Worm (Caenorhabditis elegans) whole organism, late embryonic: ENCODE results near the gene melo-3.

Source experiments
- ama-1 ChIP-seq: fragments of 150-350 bp; optimal IDR thresholded peaks from 2 replicates; lab custom pipeline; 2014
- ceh-22 ChIP-seq: sonication (generic microtip); optimal IDR thresholded peaks from 2 replicates; lab custom pipeline; 2017; ENCODE audit warnings: missing biosample characterization, missing genetic modification characterization
- ceh-9 ChIP-seq: sonication (generic microtip); optimal IDR thresholded peaks from 2 replicates; lab custom pipeline; 2016; ENCODE audit warnings: mild to moderate bottlenecking, missing genetic modification characterization, inconsistent platforms, missing compliant biosample characterization
- dmd-4 ChIP-seq: sonication (generic microtip); optimal IDR thresholded peaks from 2 replicates; lab custom pipeline; 2016; ENCODE audit warnings: borderline replicate concordance, missing genetic modification characterization, missing compliant biosample characterization
- nfya-1 ChIP-seq: sonication (generic microtip); optimal IDR thresholded peaks from 2 replicates; lab custom pipeline; 2017; ENCODE audit warnings: missing genetic modification characterization, mild to moderate bottlenecking, missing compliant biosample characterization, antibody characterized with exemption, moderate library complexity
- nhr-11 ChIP-seq: fragments of 150-350 bp; optimal IDR thresholded peaks from 2 replicates; lab custom pipeline; 2014; ENCODE audit warnings: missing biosample characterization, missing genetic modification characterization
- rnt-1 ChIP-seq: sonication (generic microtip); optimal IDR thresholded peaks from 2 replicates; lab custom pipeline; 2016; ENCODE audit warnings: missing genetic modification characterization, missing compliant biosample characterization
- sox-4 ChIP-seq: sonication (generic microtip); optimal IDR thresholded peaks from 2 replicates; lab custom pipeline; 2017; ENCODE audit warnings: mild to moderate bottlenecking, missing genetic modification characterization, inconsistent platforms, missing compliant biosample characterization
- unc-86 ChIP-seq: sonication (generic microtip); optimal IDR thresholded peaks from 2 replicates; lab custom pipeline; 2016; ENCODE audit warnings: missing genetic modification characterization, missing compliant biosample characterization
- zip-5 ChIP-seq: sonication (generic microtip); optimal IDR thresholded peaks from 2 replicates; lab custom pipeline; 2016; ENCODE audit warnings: missing genetic modification characterization, missing compliant biosample characterization

- TF ChIP-seq rnt-1 (tag; lab: Kevin White, UChicago) (no peak), nfya-1 (tag; lab: Kevin White, UChicago) (no peak), sox-4 (no peak), ceh-9 (tag; lab: Kevin White, UChicago) (no peak), zip-5 (tag; lab: Kevin White, UChicago) (no peak), ceh-22 (tag; lab: Kevin White, UChicago) (no peak), dmd-4 (tag; lab: Kevin White, UChicago) (no peak), ama-1 (lab: Kevin White, UChicago) (no peak), unc-86 (tag; lab: Kevin White, UChicago) (no peak), nhr-11 (tag; lab: Kevin White, UChicago) (no peak)
Measured at ce11 chrV:15078560-15078959, 41.9 kb upstream of the melo-3 start.
